Fruit fly (Drosophila melanogaster) whole organism: ENCODE measurements around the gene CG9970.

Experiments
- CG8478 ChIP-seq: fragments of >200 bp; optimal IDR thresholded peaks from 2 replicates; lab custom pipeline; 2018; ENCODE audit warnings: inconsistent platforms
- Dll ChIP-seq: fragments of >200 bp; optimal IDR thresholded peaks from 2 replicates; lab custom pipeline; 2017
- EcR ChIP-seq, 2 experiments: fragments of >200 bp; optimal IDR thresholded peaks; 2 replicates each; lab custom pipeline; 2017; ENCODE audit warnings: missing biosample characterization in 2 of 2, missing genetic modification characterization in 2 of 2, missing genetic modification reagents in 2 of 2
- pan ChIP-seq: fragments of >200 bp; optimal IDR thresholded peaks from 2 replicates; lab custom pipeline; 2017
- psq ChIP-seq: fragments of >200 bp; optimal IDR thresholded peaks from 2 replicates; lab custom pipeline; 2017
- usp ChIP-seq: fragments of >200 bp; optimal IDR thresholded peaks from 2 replicates; lab custom pipeline; 2017; ENCODE audit warnings: missing biosample characterization, missing genetic modification characterization, mixed read lengths

DNA sequence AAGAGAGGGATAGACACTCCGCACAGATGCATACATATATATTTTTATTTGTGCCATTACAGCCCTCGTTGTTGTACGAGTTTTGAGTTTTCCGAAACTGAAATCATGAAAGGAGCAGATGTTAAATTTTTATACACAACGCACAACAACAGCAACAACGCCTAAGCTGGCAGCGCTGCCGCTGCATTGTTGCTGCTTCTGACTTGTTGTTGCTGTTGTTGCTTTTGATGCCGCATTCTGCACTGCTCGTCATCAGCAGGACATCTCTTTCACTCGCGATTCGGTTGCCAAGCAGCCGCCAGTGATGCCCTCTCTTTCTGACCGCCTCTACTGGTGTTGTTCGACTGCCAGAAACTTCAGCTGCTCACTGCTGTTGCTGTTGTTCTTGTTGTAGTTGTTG is 34.9 kb downstream of the CG9970 start:
- TF ChIP-seq EcR (GFP tag; optimal IDR thresholded peaks at IDR 0.05; lab: Kevin White, UChicago) (no peak), CG8478 (lab: Kevin White, UChicago) (no peak), usp (GFP tag; lab: Kevin White, UChicago) (no peak), pan (no peak), Dll (no peak), psq (lab: Kevin White, UChicago) (no peak)
